Fruit fly (Drosophila melanogaster) whole organism, pupa: ENCODE data around the gene Galt.

ENCODE experiments used
- CG10348 ChIP-seq: fragments of 200-800 bp; sonication (Bioruptor generic); IDR thresholded peaks from 2 replicates; pipeline ENCODE4 v1.3.6; 2022; ENCODE audit warnings: missing biosample characterization, missing genetic modification characterization
- CG12605 ChIP-seq: fragments of 200-800 bp; sonication (Bioruptor generic); IDR thresholded peaks from 2 replicates; pipeline ENCODE4 v1.3.6; 2022; ENCODE audit warnings: missing biosample characterization, missing genetic modification characterization
- CG13204 ChIP-seq: fragments of 200-800 bp; sonication (Bioruptor generic); optimal IDR thresholded peaks from 2 replicates; lab custom pipeline; 2018; ENCODE audit warnings: missing biosample characterization, mild to moderate bottlenecking, missing genetic modification characterization, moderate library complexity
- CG14655 ChIP-seq: fragments of 200-800 bp; sonication (Bioruptor generic); optimal IDR thresholded peaks from 3 replicates; lab custom pipeline; 2017; ENCODE audit warnings: mild to moderate bottlenecking, missing biosample characterization, missing genetic modification reagents, missing genetic modification characterization
- CG15710 ChIP-seq: fragments of 200-800 bp; sonication (Bioruptor generic); optimal IDR thresholded peaks from 2 replicates; lab custom pipeline; 2018; ENCODE audit warnings: missing biosample characterization, mild to moderate bottlenecking, missing genetic modification characterization, moderate library complexity
- CG17806 ChIP-seq: fragments of 200-800 bp; sonication (Bioruptor generic); optimal IDR thresholded peaks from 2 replicates; lab custom pipeline; 2018; ENCODE audit warnings: missing biosample characterization, mild to moderate bottlenecking, missing genetic modification characterization, moderate library complexity
- CG32121 ChIP-seq: fragments of 200-800 bp; sonication (Bioruptor generic); IDR thresholded peaks from 2 replicates; pipeline ENCODE4 v1.3.6; 2022; ENCODE audit warnings: missing biosample characterization, missing genetic modification characterization
- CG34367 ChIP-seq: fragments of 200-800 bp; sonication (Bioruptor generic); optimal IDR thresholded peaks from 2 replicates; lab custom pipeline; 2018; ENCODE audit warnings: missing biosample characterization, mild to moderate bottlenecking, missing genetic modification characterization
- CG4496 ChIP-seq: fragments of 200-800 bp; sonication (Bioruptor generic); IDR thresholded peaks from 3 replicates; pipeline ENCODE4 v1.3.6; 2022; ENCODE audit warnings: missing biosample characterization, missing genetic modification characterization
- CG8159 ChIP-seq: fragments of 200-800 bp; sonication (Bioruptor generic); optimal IDR thresholded peaks from 3 replicates; lab custom pipeline; 2018; ENCODE audit warnings: missing biosample characterization, mild to moderate bottlenecking, missing genetic modification characterization, moderate library complexity
- CG8301 ChIP-seq: fragments of 200-800 bp; sonication (Bioruptor generic); optimal IDR thresholded peaks from 2 replicates; lab custom pipeline; 2018; ENCODE audit warnings: missing biosample characterization, mild to moderate bottlenecking, missing genetic modification characterization
- CG9948 ChIP-seq: fragments of 200-800 bp; sonication (Bioruptor generic); optimal IDR thresholded peaks from 2 replicates; lab custom pipeline; 2018; ENCODE audit warnings: missing biosample characterization, mild to moderate bottlenecking, missing genetic modification characterization, moderate library complexity
- D1 ChIP-seq: fragments of 200-800 bp; sonication (Bioruptor generic); optimal IDR thresholded peaks from 2 replicates; lab custom pipeline; 2018; ENCODE audit warnings: missing biosample characterization, mild to moderate bottlenecking, missing genetic modification characterization, moderate library complexity
- EcR ChIP-seq: fragments of 200-800 bp; sonication (Bioruptor generic); optimal IDR thresholded peaks from 3 replicates; lab custom pipeline; 2019; ENCODE audit warnings: missing biosample characterization, missing genetic modification characterization, mild to moderate bottlenecking, moderate library complexity, missing genetic modification reagents
- Ets98B ChIP-seq: fragments of 200-800 bp; sonication (Bioruptor generic); IDR thresholded peaks from 2 replicates; pipeline ENCODE4 v1.3.6; 2022; ENCODE audit warnings: missing biosample characterization, missing genetic modification characterization
- Pif1A ChIP-seq: fragments of 200-800 bp; sonication (Bioruptor generic); optimal IDR thresholded peaks from 3 replicates; lab custom pipeline; 2016; ENCODE audit warnings: missing biosample characterization, missing genetic modification characterization
- Pif1B ChIP-seq: fragments of 200-800 bp; sonication (Bioruptor generic); optimal IDR thresholded peaks from 3 replicates; lab custom pipeline; 2016; ENCODE audit warnings: missing biosample characterization, missing genetic modification characterization
- Snoo ChIP-seq: fragments of 200-800 bp; sonication (Bioruptor generic); optimal IDR thresholded peaks from 3 replicates; lab custom pipeline; 2017; ENCODE audit warnings: missing biosample characterization, mild to moderate bottlenecking, missing genetic modification characterization, inconsistent platforms
- fd96Ca ChIP-seq: fragments of 200-800 bp; sonication (Bioruptor generic); IDR thresholded peaks from 3 replicates; pipeline ENCODE4 v1.3.6; 2022; ENCODE audit warnings: missing biosample characterization, missing genetic modification characterization
- gl ChIP-seq: fragments of 200-800 bp; sonication (Bioruptor generic); optimal IDR thresholded peaks from 2 replicates; lab custom pipeline; 2018; ENCODE audit warnings: missing biosample characterization, mild to moderate bottlenecking, missing genetic modification characterization
- rn ChIP-seq: fragments of 200-800 bp; sonication (Bioruptor generic); IDR thresholded peaks from 2 replicates; pipeline ENCODE4 v1.3.6; 2022; ENCODE audit warnings: missing biosample characterization, missing genetic modification characterization

Gene Galt

dm6 chr2L:6667719-6668325 is at the start of gene Galt:
TSS of gene Galt (minus strand) at chr2L:6668033.
- TF ChIP-seq CG10348, result no peak
- no peak for TF ChIP-seq rn (GFP tag; lab: Robert Waterston, UW)
- no peak; the same call in 1 of the 2 replicates for TF ChIP-seq Ets98B (GFP tag; lab: Robert Waterston, UW)
- TF ChIP-seq CG4496, result 0 out of 3 replicates have a peak, but pooled peaks have one; percentile 21
- no peak for TF ChIP-seq CG14655 (GFP tag; lab: Kevin White, UChicago)
- peak; percentile 39 for TF ChIP-seq CG15710 (tag; lab: Kevin White, UChicago)
- TF ChIP-seq Pif1B, result no peak
- TF ChIP-seq CG8159 (tag; lab: Kevin White, UChicago), result peak; percentile 58
- TF ChIP-seq CG17806 (tag; lab: Kevin White, UChicago), result peak; percentile 37
- TF ChIP-seq gl (tag; lab: Kevin White, UChicago), result no peak
- TF ChIP-seq Pif1A (GFP tag; lab: Kevin White, UChicago), result no peak
- no peak for TF ChIP-seq CG12605 (GFP tag; lab: Robert Waterston, UW)
- TF ChIP-seq CG32121 (GFP tag; lab: Robert Waterston, UW), result peak; percentile 36
- no peak for TF ChIP-seq EcR (GFP tag; lab: Kevin White, UChicago)
- no peak for TF ChIP-seq CG13204 (GFP tag; lab: Kevin White, UChicago)
- peak; percentile 42 for TF ChIP-seq Snoo (tag; lab: Kevin White, UChicago)
- TF ChIP-seq D1 (tag; lab: Kevin White, UChicago), result no peak
- peak; percentile 27 for TF ChIP-seq CG9948
- no peak for TF ChIP-seq CG34367
- peak; percentile 6; the same call in 1 of the 3 replicates for TF ChIP-seq fd96Ca
- peak; percentile 43 for TF ChIP-seq CG8301
- TF ChIP-seq, all 21 proteins: peak for 9

- TF ChIP-seq Ets98B (GFP tag; lab: Robert Waterston, UW), result 0 out of 2 replicates have a peak, but pooled peaks have one; percentile 6
- TF ChIP-seq CG4496, result no peak
These were observed 49.6 kb upstream of the Galt start, which contains the start of gene Aatf for dm6 chr2L:6717460-6717859. TSS of gene Aatf (plus strand) at chr2L:6717625.

DNA sequence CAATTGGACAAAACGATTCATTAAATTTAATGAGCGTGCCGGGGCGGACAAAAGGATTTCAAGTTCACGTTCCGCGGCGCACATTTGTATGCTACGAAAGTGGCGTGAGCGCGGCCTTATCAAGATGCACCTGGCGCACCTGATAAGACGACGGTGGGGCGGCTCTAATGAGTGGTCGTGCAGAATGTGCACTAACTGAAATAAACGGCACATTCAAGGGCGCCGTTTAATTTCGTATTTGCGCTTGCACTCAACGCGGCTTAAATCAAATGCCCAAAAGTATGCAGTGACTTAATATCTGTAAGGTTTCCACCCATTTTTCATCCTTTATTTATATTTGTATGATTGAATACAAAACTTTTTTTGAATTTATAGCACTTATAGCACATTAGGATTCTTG is 49.1 kb upstream of the Galt start:
- no peak for TF ChIP-seq Pif1A (GFP tag; lab: Kevin White, UChicago)
- no peak for TF ChIP-seq gl (tag; lab: Kevin White, UChicago)
- TF ChIP-seq D1 (tag; lab: Kevin White, UChicago), result no peak
- TF ChIP-seq CG9948, result no peak
- no peak for TF ChIP-seq CG10348
- TF ChIP-seq rn (GFP tag; lab: Robert Waterston, UW), result no peak
- no peak for TF ChIP-seq CG8301
- no peak for TF ChIP-seq CG12605 (GFP tag; lab: Robert Waterston, UW)
- TF ChIP-seq CG8159 (tag; lab: Kevin White, UChicago), result no peak
- no peak for TF ChIP-seq CG4496
- no peak for TF ChIP-seq CG15710 (tag; lab: Kevin White, UChicago)

DNA sequence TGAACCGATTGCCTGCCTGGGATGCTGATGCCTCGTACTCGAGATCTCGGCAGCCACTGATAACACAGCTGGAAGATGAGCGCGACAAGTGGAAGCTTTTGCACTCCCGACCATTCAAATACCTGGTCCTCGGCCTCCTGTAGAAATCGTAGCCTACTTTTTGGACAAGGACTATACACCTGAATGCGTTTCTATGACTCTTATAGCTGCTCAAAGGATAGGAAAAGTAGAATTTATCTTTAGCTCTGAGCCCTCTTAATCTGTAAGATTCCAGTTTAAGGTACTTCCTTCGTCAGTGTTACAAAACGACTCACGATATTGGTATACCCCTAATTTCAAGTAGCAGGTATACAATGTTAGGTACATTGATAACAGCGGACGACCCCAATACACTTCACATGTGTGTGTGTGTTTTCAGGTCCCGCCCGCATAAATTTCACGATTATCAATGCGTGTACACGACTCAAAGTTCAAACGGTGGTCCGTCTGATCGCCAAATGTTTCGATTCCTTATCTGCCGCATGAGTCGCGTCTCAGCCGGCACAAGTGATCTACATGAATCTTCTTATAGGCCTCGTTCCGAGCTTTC is 48.4 kb upstream of the Galt start, which contains the start of gene AkhR:
TSS of gene AkhR (minus strand) at position 5 of the 589 bp plus-strand sequence.
- TF ChIP-seq Snoo (tag; lab: Kevin White, UChicago), result no peak
- no peak for TF ChIP-seq Ets98B (GFP tag; lab: Robert Waterston, UW)
- TF ChIP-seq CG34367, result no peak
- no peak for TF ChIP-seq CG10348
- no peak for TF ChIP-seq CG9948
- no peak for TF ChIP-seq CG32121 (GFP tag; lab: Robert Waterston, UW)
- no peak for TF ChIP-seq CG13204 (GFP tag; lab: Kevin White, UChicago)
- no peak for TF ChIP-seq fd96Ca
- TF ChIP-seq CG15710 (tag; lab: Kevin White, UChicago), result no peak
- TF ChIP-seq CG14655 (GFP tag; lab: Kevin White, UChicago), result no peak
- TF ChIP-seq D1 (tag; lab: Kevin White, UChicago), result no peak
- TF ChIP-seq CG4496, result no peak
- TF ChIP-seq CG8301, result no peak
- no peak for TF ChIP-seq CG8159 (tag; lab: Kevin White, UChicago)
- no peak for TF ChIP-seq Pif1B
- no peak for TF ChIP-seq EcR (GFP tag; lab: Kevin White, UChicago)
- TF ChIP-seq gl (tag; lab: Kevin White, UChicago), result no peak
- no peak for TF ChIP-seq CG12605 (GFP tag; lab: Robert Waterston, UW)
- TF ChIP-seq CG17806 (tag; lab: Kevin White, UChicago), result no peak

- TF ChIP-seq CG15710 (tag; lab: Kevin White, UChicago) (no peak), gl (tag; lab: Kevin White, UChicago) (peak; percentile 31), CG4496 (peak; percentile 63; the same call in 2 of the 3 replicates), CG12605 (GFP tag; lab: Robert Waterston, UW) (peak; percentile 29; the same call in 1 of the 2 replicates), CG14655 (GFP tag; lab: Kevin White, UChicago) (peak; percentile 8), CG8159 (tag; lab: Kevin White, UChicago) (peak; percentile 3), Pif1A (GFP tag; lab: Kevin White, UChicago) (no peak), CG32121 (GFP tag; lab: Robert Waterston, UW) (no peak), CG13204 (GFP tag; lab: Kevin White, UChicago) (peak; percentile 39), Pif1B (no peak), CG17806 (tag; lab: Kevin White, UChicago) (no peak), CG10348 (no peak), CG34367 (no peak), EcR (GFP tag; lab: Kevin White, UChicago) (peak; percentile 36)
These were observed 41.3 kb upstream of the Galt start, which contains the start of gene Tsp for dm6 chr2L:6708997-6709662. TSS of gene Tsp (minus strand) at chr2L:6709086.
